Fruit fly (Drosophila melanogaster): ENCODE results near the gene Sgs4.

DNA sequence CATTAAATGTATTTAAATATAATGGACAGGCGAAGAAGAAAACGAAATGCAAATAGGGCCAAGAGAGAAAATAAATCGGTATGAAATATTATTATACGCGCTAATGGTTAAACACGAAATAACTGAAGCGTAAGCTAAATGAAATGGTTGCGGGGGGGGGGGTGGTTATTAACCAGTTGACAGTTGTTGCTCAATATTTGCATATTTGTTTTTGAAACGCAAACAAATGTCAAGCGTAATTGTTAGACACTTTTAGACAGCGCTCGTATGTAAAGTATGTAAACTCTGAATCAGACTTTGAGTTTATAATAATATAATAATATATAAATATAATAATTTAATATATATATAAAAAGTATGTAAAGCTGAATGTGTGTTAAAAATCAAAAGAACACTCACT, 32.1 kb downstream of the Sgs4 start:
- TF ChIP-seq CG8478 (optimal IDR thresholded peaks at IDR 0.05) (no peak), CTCF (optimal IDR thresholded peaks at IDR 0.05) (no peak)
